Worm (Caenorhabditis elegans): ENCODE results near the gene F43C11.16.

Gene F43C11.16

ce11 chrII:2354476-2354875 lies 5.4 kb downstream of the F43C11.16 start, which contains the start of gene F43C11.2:
TSS of gene F43C11.2 (plus strand) at chrII:2354776.
- no peak for TF ChIP-seq nhr-47 (tag; optimal IDR thresholded peaks at IDR 0.05)
- no peak for TF ChIP-seq unc-30 (tag; optimal IDR thresholded peaks at IDR 0.05)
- no peak for TF ChIP-seq mef-2 (tag; optimal IDR thresholded peaks at IDR 0.05)

DNA sequence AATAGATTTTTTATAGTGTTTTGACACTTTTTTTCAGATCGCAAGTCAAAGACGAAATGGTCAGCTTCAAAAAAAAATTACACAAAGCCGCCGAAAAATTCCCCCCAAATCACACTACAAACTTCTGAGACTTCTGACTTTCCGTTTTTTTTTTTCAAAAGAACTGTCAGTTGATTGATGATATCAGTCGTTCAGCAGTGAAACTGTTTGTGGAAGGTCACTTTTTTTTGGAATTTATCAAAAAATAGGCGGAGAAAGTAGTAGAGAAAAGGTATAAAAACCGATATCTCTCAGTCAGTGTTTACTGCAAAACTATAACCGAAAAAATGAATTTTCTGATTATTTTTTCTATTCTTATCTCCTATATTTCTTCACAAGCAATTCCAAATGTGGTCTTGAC lies 6.9 kb downstream of the F43C11.16 start, which contains the start of gene F43C11.3:
F43C11.3 (plus strand) TSS at position 301 of the 400 bp plus-strand sequence.
- TF ChIP-seq skn-1 (tag; optimal IDR thresholded peaks at IDR 0.05) (no peak), nhr-28 (tag; optimal IDR thresholded peaks at IDR 0.05) (no peak), pag-3 (tag; optimal IDR thresholded peaks at IDR 0.05; ENCODE audit: borderline replicate concordance, insufficient read depth) (no peak), ceh-88 (GFP tag; IDR thresholded peaks at IDR 0.05) (no peak), nhr-12 (tag; optimal IDR thresholded peaks at IDR 0.05) (no peak), F16B12.6 (tag; optimal IDR thresholded peaks at IDR 0.05) (no peak), ces-1 (GFP tag; optimal IDR thresholded peaks at IDR 0.05) (no peak), snu-23 (GFP tag; optimal IDR thresholded peaks at IDR 0.05) (no peak), elt-2 (tag; optimal IDR thresholded peaks at IDR 0.05) (no peak), tlp-1 (tag; optimal IDR thresholded peaks at IDR 0.05) (no peak), nhr-11 (tag; optimal IDR thresholded peaks at IDR 0.05) (no peak), lsy-2 (tag; optimal IDR thresholded peaks at IDR 0.05) (no peak), ceh-8 (GFP tag; optimal IDR thresholded peaks at IDR 0.05) (no peak), nhr-90 (tag; optimal IDR thresholded peaks at IDR 0.05; ENCODE audit: poor library complexity) (no peak), mab-9 (GFP tag; IDR thresholded peaks at IDR 0.05) (no peak), lin-15B (tag; optimal IDR thresholded peaks at IDR 0.05) (no peak), grh-1 (GFP tag; IDR thresholded peaks at IDR 0.05) (no peak)

DNA sequence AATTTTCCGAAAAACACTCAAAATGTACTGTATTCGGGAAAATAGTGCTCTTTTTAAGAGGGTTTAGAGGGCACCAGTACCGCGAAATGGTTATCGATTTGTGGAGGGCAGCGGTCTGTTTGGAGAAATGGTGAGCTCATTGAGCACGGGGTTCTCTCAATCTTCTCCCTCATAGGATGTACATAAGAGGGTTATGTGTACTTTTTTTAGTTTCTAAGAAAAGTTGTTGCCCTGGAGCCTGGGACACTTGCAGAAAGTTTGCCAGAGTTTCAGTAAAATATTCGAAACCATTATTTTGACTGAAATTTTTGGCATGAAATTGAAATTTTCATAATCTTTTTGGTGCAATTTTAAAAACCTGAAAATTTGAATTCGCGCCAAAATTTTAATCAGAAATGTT lies 7.3 kb downstream of the F43C11.16 start, which contains the start of gene F43C11.10:
F43C11.10 (minus strand) TSS at position 101 of the 400 bp plus-strand sequence.
- no peak for TF ChIP-seq ceh-88 (GFP tag; IDR thresholded peaks at IDR 0.05)

DNA sequence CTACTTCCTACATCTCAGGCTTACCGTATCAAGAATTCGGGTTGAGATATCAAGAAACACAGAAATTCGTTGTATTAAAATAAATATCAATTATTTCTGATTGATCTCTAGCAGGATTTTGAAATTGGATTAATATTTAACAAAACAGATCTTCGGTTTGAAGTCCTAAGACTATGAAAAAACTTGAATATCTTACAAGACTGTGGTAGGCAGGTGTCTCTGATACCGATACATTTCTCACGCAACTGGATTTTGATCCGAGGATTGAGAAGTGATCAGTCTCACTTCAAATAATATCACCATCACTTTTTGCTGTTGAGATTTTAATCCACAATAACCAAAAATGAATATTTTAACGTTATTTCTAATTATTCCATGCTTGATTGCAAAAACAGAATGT lies 13.2 kb downstream of the F43C11.16 start, which contains the start of gene F43C11.4:
F43C11.4 (plus strand) TSS at position 301 of the 400 bp plus-strand sequence.
- no peak for TF ChIP-seq mef-2 (tag; optimal IDR thresholded peaks at IDR 0.05)
- TF ChIP-seq nhr-71 (tag; optimal IDR thresholded peaks at IDR 0.05), result no peak
- TF ChIP-seq nhr-11 (tag; optimal IDR thresholded peaks at IDR 0.05), result no peak
- TF ChIP-seq nhr-237 (tag; optimal IDR thresholded peaks at IDR 0.05), result no peak
- no peak for TF ChIP-seq nhr-76 (tag; optimal IDR thresholded peaks at IDR 0.05)
- TF ChIP-seq fkh-8 (tag; optimal IDR thresholded peaks at IDR 0.05), result no peak
- no peak for TF ChIP-seq efl-3 (GFP tag; optimal IDR thresholded peaks at IDR 0.05)
- no peak for TF ChIP-seq sox-4 (tag; optimal IDR thresholded peaks at IDR 0.05)
- no peak for TF ChIP-seq zag-1 (tag; optimal IDR thresholded peaks at IDR 0.05)
- no peak for TF ChIP-seq nhr-90 (tag; optimal IDR thresholded peaks at IDR 0.05; ENCODE audit: poor library complexity)
- no peak for TF ChIP-seq ama-1 (optimal IDR thresholded peaks at IDR 0.05)
- TF ChIP-seq fkh-4 (tag; optimal IDR thresholded peaks at IDR 0.05; ENCODE audit: borderline replicate concordance), result no peak
- TF ChIP-seq aha-1 (tag; optimal IDR thresholded peaks at IDR 0.05), result no peak
- TF ChIP-seq blmp-1 (tag; optimal IDR thresholded peaks at IDR 0.05), result no peak

DNA sequence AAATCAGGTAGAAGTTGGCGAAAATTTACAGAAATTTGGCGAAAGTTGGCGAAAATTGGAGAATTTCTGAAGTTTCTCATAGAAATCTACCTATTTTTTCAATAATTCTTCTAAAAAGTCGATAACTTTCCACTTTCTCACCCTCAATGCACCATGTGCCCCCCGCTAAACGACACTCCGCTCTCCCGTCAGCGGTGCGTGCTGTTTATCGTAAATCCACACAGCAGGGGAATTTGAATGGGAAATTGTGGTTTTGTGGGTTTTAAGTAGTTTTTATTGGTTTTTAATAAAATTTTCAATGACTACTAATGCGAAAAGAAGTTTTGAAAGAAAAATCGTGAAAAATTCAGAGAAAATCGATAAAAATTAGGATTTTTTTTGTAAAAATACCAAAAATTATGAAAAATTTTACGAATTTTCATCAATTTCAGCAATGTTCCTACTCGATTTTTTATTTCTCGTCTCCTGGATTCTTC lies 17.8 kb downstream of the F43C11.16 start, which contains the start of gene F43C11.6:
F43C11.6 (plus strand) TSS at position 426 of the 476 bp plus-strand sequence.
- TF ChIP-seq hlh-4 (tag; optimal IDR thresholded peaks at IDR 0.05), result no peak
- no peak; the same call in 1 of the 2 replicates for TF ChIP-seq isw-1 (GFP tag; IDR thresholded peaks at IDR 0.05)
- peak in 1 of 2 experiments; percentile 36 for TF ChIP-seq mdl-1 (tag; optimal IDR thresholded peaks at IDR 0.05)
- TF ChIP-seq ceh-8 (GFP tag; optimal IDR thresholded peaks at IDR 0.05), result no peak
- no peak for TF ChIP-seq nhr-237 (tag; optimal IDR thresholded peaks at IDR 0.05)
- TF ChIP-seq dpl-1 (GFP tag; optimal IDR thresholded peaks at IDR 0.05), result peak; percentile 35 to 76 (median 37)
- no peak for TF ChIP-seq nhr-90 (tag; optimal IDR thresholded peaks at IDR 0.05; ENCODE audit: poor library complexity)
- no peak for TF ChIP-seq lin-39 (tag; optimal IDR thresholded peaks at IDR 0.05)
- TF ChIP-seq lin-14 (GFP tag; optimal IDR thresholded peaks at IDR 0.05), result no peak
- no peak for TF ChIP-seq ztf-11 (tag; optimal IDR thresholded peaks at IDR 0.05)
- no peak for TF ChIP-seq egl-27 (tag; optimal IDR thresholded peaks at IDR 0.05)
- no peak for TF ChIP-seq unc-130 (tag; optimal IDR thresholded peaks at IDR 0.05)
- TF ChIP-seq unc-30 (tag; optimal IDR thresholded peaks at IDR 0.05), result no peak
- TF ChIP-seq lin-35 (GFP tag; optimal IDR thresholded peaks at IDR 0.05), result peak; percentile 49 to 77
- no peak for TF ChIP-seq egl-13 (tag; optimal IDR thresholded peaks at IDR 0.05)
- peak; percentile 55 for TF ChIP-seq C16A3.4 (tag; optimal IDR thresholded peaks at IDR 0.05)
- TF ChIP-seq aly-2 (tag; optimal IDR thresholded peaks at IDR 0.05), result no peak
- TF ChIP-seq vab-15 (tag; optimal IDR thresholded peaks at IDR 0.05), result no peak
- no peak for TF ChIP-seq grh-1 (GFP tag; IDR thresholded peaks at IDR 0.05)
- no peak for TF ChIP-seq ztf-4 (tag; optimal IDR thresholded peaks at IDR 0.05)
